Worm (Caenorhabditis elegans): ENCODE measurements around the gene rgr-1.
A peak's percentile ranks its signal among the peaks of the same experiment; 100 is the strongest.

DNA sequence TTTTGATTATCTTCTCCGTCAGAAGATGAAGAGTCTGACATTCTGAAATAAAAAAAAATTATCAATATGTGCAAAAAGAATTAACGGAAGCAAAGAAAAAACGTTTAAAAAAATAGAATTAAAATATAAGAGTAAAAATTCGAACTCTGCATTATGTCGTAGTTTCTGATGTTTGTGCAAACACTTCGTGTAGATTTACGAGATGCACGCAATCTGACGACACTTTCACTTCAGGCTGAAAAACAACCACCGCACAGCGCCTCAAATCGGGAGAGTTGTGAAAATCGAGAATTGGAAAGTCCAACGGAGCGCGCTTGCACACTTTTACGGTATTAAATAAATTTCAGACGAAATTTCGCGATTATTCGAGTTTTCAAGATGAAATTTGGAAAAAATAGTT is 13.1 kb downstream of the rgr-1 start, which contains the start of gene T26G10.1:
- TF ChIP-seq sox-4 (tag; optimal IDR thresholded peaks at IDR 0.05) (no peak), K09A11.1 (tag; optimal IDR thresholded peaks at IDR 0.05; ENCODE audit: insufficient read depth) (no peak), ama-1 (optimal IDR thresholded peaks at IDR 0.05) (no peak), ahr-1 (tag; optimal IDR thresholded peaks at IDR 0.05) (no peak), unc-86 (tag; optimal IDR thresholded peaks at IDR 0.05) (no peak), hlh-15 (tag; optimal IDR thresholded peaks at IDR 0.05) (no peak), lin-11 (tag; optimal IDR thresholded peaks at IDR 0.05) (no peak), hlh-13 (GFP tag; optimal IDR thresholded peaks at IDR 0.05) (no peak), pqm-1 (tag; optimal IDR thresholded peaks at IDR 0.05) (no peak), fkh-10 (GFP tag; optimal IDR thresholded peaks at IDR 0.05) (no peak), madf-2 (tag; optimal IDR thresholded peaks at IDR 0.05) (no peak), tbx-2 (tag; optimal IDR thresholded peaks at IDR 0.05) (no peak), nfya-1 (tag; optimal IDR thresholded peaks at IDR 0.05) (peak; percentile 13)

Data from whole organism, late embryonic.